Worm (Caenorhabditis elegans): ENCODE data around the gene clec-255.

DNA sequence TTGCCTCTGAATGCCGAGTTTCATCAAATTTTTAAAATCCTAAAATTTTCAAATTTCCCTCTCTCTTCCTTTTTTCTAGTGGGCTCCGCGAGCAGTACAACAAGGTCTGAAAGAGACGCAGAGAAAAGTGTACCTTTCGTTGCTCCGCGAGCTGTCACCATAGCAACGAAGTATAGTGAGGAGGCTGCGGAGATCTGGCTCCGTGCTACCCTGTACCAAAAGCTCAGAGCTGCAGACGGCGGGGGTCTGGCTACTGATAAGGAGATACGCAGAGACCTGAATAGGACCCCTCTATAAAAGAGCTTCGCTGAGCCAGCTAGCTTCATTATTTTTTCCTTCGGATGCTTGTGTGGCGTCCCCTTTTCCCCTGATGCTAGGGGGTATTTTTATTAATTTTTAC, 13.0 kb upstream of the clec-255 start, which contains the start of gene Y17D7B.10:
- no peak for TF ChIP-seq him-1 (tag; optimal IDR thresholded peaks at IDR 0.05)
- no peak for TF ChIP-seq dao-5 (tag; optimal IDR thresholded peaks at IDR 0.05)
- TF ChIP-seq W03F9.2 (tag; optimal IDR thresholded peaks at IDR 0.05): no peak

Data from whole organism, L4/young adult.